Fruit fly (Drosophila melanogaster) whole organism, embryonic: ENCODE data around the gene CG4382.
A peak's percentile ranks its signal among the peaks of the same experiment; 100 is the strongest.

Experiments used
- Antp ChIP-seq: fragments of 200-800 bp; sonication (Bioruptor generic); optimal IDR thresholded peaks from 3 replicates; lab custom pipeline; 2016; ENCODE audit warnings: missing biosample characterization, missing genetic modification characterization
- Bgb ChIP-seq: fragments of 200-800 bp; sonication (Bioruptor generic); IDR thresholded peaks from 2 replicates; pipeline ENCODE4 v1.3.6; 2022; ENCODE audit warnings: missing biosample characterization, missing genetic modification characterization; ENCODE audit not compliant: partially characterized antibody
- CG10462 ChIP-seq: fragments of 200-800 bp; sonication (Bioruptor generic); optimal IDR thresholded peaks from 2 replicates; lab custom pipeline; 2016; ENCODE audit warnings: missing biosample characterization, missing genetic modification characterization
- CG11504 ChIP-seq: fragments of 200-800 bp; sonication (Bioruptor generic); optimal IDR thresholded peaks from 3 replicates; lab custom pipeline; 2019; ENCODE audit warnings: missing biosample characterization, mild to moderate bottlenecking, missing genetic modification characterization, moderate library complexity
- CG12219 ChIP-seq: fragments of 200-800 bp; sonication (Bioruptor generic); optimal IDR thresholded peaks from 3 replicates; lab custom pipeline; 2018; ENCODE audit warnings: missing biosample characterization, mild to moderate bottlenecking, missing genetic modification characterization
- CG12236 ChIP-seq: fragments of 200-800 bp; sonication (Bioruptor generic); optimal IDR thresholded peaks from 2 replicates; lab custom pipeline; 2016; ENCODE audit warnings: missing biosample characterization, missing genetic modification characterization
- CG12299 ChIP-seq: fragments of 200-800 bp; sonication (Bioruptor generic); optimal IDR thresholded peaks from 2 replicates; lab custom pipeline; 2018; ENCODE audit warnings: missing biosample characterization, mild to moderate bottlenecking, missing genetic modification characterization
- CG12942 ChIP-seq: fragments of 200-800 bp; sonication (Bioruptor generic); optimal IDR thresholded peaks from 3 replicates; lab custom pipeline; 2016; ENCODE audit warnings: missing biosample characterization, missing genetic modification characterization
- CG13624 ChIP-seq: fragments of 200-800 bp; sonication (Bioruptor generic); optimal IDR thresholded peaks from 2 replicates; lab custom pipeline; 2016; ENCODE audit warnings: missing biosample characterization, missing genetic modification characterization
- CG15269 ChIP-seq: fragments of 200-800 bp; sonication (Bioruptor generic); optimal IDR thresholded peaks from 2 replicates; lab custom pipeline; 2018; ENCODE audit warnings: missing biosample characterization, mild to moderate bottlenecking, missing genetic modification characterization, moderate library complexity
- CG15696 ChIP-seq: fragments of 200-800 bp; sonication (Bioruptor generic); optimal IDR thresholded peaks from 2 replicates; lab custom pipeline; 2019; ENCODE audit warnings: missing biosample characterization, mild to moderate bottlenecking, missing genetic modification characterization, moderate library complexity
- CG16863 ChIP-seq: fragments of 200-800 bp; sonication (Bioruptor generic); optimal IDR thresholded peaks from 3 replicates; lab custom pipeline; 2016; ENCODE audit warnings: missing biosample characterization, missing genetic modification characterization
- CG17186 ChIP-seq: fragments of 200-800 bp; sonication (Bioruptor generic); optimal IDR thresholded peaks from 3 replicates; lab custom pipeline; 2017; ENCODE audit warnings: missing biosample characterization, missing genetic modification reagents, missing genetic modification characterization
- CG31224 ChIP-seq: fragments of 200-800 bp; sonication (Bioruptor generic); IDR thresholded peaks from 2 replicates; pipeline ENCODE4 v1.3.6; 2022; ENCODE audit warnings: missing biosample characterization, missing genetic modification characterization
- CG31388 ChIP-seq: fragments of 200-800 bp; sonication (Bioruptor generic); optimal IDR thresholded peaks from 2 replicates; lab custom pipeline; 2016; ENCODE audit warnings: missing biosample characterization, missing genetic modification characterization
- CG31441 ChIP-seq: fragments of 200-800 bp; sonication (Bioruptor generic); IDR thresholded peaks from 2 replicates; pipeline ENCODE4 v1.3.6; 2022; ENCODE audit warnings: missing biosample characterization, missing genetic modification characterization
- CG34224 ChIP-seq: fragments of 200-800 bp; sonication (Bioruptor generic); IDR thresholded peaks from 3 replicates; pipeline ENCODE4 v1.3.6; 2022; ENCODE audit warnings: missing biosample characterization, missing genetic modification characterization; ENCODE audit not compliant: partially characterized antibody
- CG4404 ChIP-seq: fragments of 200-800 bp; sonication (Bioruptor generic); IDR thresholded peaks from 2 replicates; pipeline ENCODE4 v1.3.6; 2022; ENCODE audit warnings: missing biosample characterization, missing genetic modification characterization
- CG5180 ChIP-seq: fragments of 200-800 bp; sonication (Bioruptor generic); optimal IDR thresholded peaks from 3 replicates; lab custom pipeline; 2017; ENCODE audit warnings: missing biosample characterization, missing genetic modification characterization, mild to moderate bottlenecking, moderate library complexity, missing genetic modification reagents
- CG5245 ChIP-seq: fragments of 200-800 bp; sonication (Bioruptor generic); optimal IDR thresholded peaks from 3 replicates; lab custom pipeline; 2016; ENCODE audit warnings: missing biosample characterization, missing genetic modification characterization
- CG7745 ChIP-seq: fragments of 200-800 bp; sonication (Bioruptor generic); optimal IDR thresholded peaks from 2 replicates; lab custom pipeline; 2018; ENCODE audit warnings: missing biosample characterization, mild to moderate bottlenecking, missing genetic modification characterization, moderate library complexity
- CG9609 ChIP-seq: fragments of 200-800 bp; sonication (Bioruptor generic); optimal IDR thresholded peaks from 3 replicates; lab custom pipeline; 2016; ENCODE audit warnings: missing biosample characterization, missing genetic modification characterization
- CG9876 ChIP-seq: fragments of 200-800 bp; sonication (Bioruptor generic); optimal IDR thresholded peaks from 2 replicates; lab custom pipeline; 2016; ENCODE audit warnings: missing biosample characterization, missing genetic modification characterization
- CHES-1-like ChIP-seq: fragments of 200-800 bp; sonication (Bioruptor generic); optimal IDR thresholded peaks from 2 replicates; lab custom pipeline; 2016; ENCODE audit warnings: missing biosample characterization, missing genetic modification characterization
- D ChIP-seq, 2 experiments: fragments of 200-800 bp in 1 of 2; fragments of >200 bp in 1 of 2; sonication (Bioruptor generic) in 1 of 2; optimal IDR thresholded peaks; 2 replicates in 1 of 2; 3 replicates in 1 of 2; lab custom pipeline; 2017; ENCODE audit warnings: mild to moderate bottlenecking in 1 of 2, missing biosample characterization in 1 of 2, missing genetic modification characterization in 1 of 2, missing genetic modification reagents in 1 of 2
- D19B ChIP-seq: fragments of 200-800 bp; sonication (Bioruptor generic); optimal IDR thresholded peaks from 2 replicates; lab custom pipeline; 2017; ENCODE audit warnings: missing biosample characterization, mild to moderate bottlenecking, missing genetic modification characterization
- Deaf1 ChIP-seq: fragments of 200-800 bp; optimal IDR thresholded peaks from 3 replicates; lab custom pipeline; 2019; ENCODE audit warnings: missing biosample characterization, mild to moderate bottlenecking, missing genetic modification characterization, moderate library complexity
- Hey ChIP-seq: fragments of 200-800 bp; sonication (Bioruptor generic); optimal IDR thresholded peaks from 3 replicates; lab custom pipeline; 2018; ENCODE audit warnings: missing biosample characterization, mild to moderate bottlenecking, missing genetic modification characterization
- HmgD ChIP-seq: fragments of 200-800 bp; sonication (Bioruptor generic); optimal IDR thresholded peaks from 3 replicates; lab custom pipeline; 2016; ENCODE audit warnings: missing biosample characterization, missing genetic modification characterization
- Myb ChIP-seq: fragments of 200-800 bp; sonication (Bioruptor generic); optimal IDR thresholded peaks from 2 replicates; lab custom pipeline; 2016; ENCODE audit warnings: missing biosample characterization, missing genetic modification characterization
- NC2β ChIP-seq: fragments of 200-800 bp; sonication (Bioruptor generic); optimal IDR thresholded peaks from 2 replicates; lab custom pipeline; 2016; ENCODE audit warnings: missing biosample characterization, missing genetic modification characterization
- Nf-YC ChIP-seq: fragments of 200-800 bp; optimal IDR thresholded peaks from 3 replicates; lab custom pipeline; 2019; ENCODE audit warnings: missing biosample characterization, mild to moderate bottlenecking, missing genetic modification characterization, moderate library complexity
- Pdp1 ChIP-seq, 2 experiments: fragments of 200-800 bp; sonication (Bioruptor generic); optimal IDR thresholded peaks; 3 replicates each; lab custom pipeline; 2016; ENCODE audit warnings: missing biosample characterization in 2 of 2, missing genetic modification characterization in 2 of 2, mild to moderate bottlenecking in 1 of 2, moderate library complexity in 1 of 2
- Xrp1 ChIP-seq: fragments of 200-800 bp; sonication (Bioruptor generic); IDR thresholded peaks from 2 replicates; pipeline ENCODE4 v1.3.6; 2022; ENCODE audit warnings: missing biosample characterization, missing genetic modification characterization
- chn ChIP-seq: fragments of 200-800 bp; sonication (Bioruptor generic); optimal IDR thresholded peaks from 2 replicates; lab custom pipeline; 2016; ENCODE audit warnings: missing biosample characterization, missing genetic modification characterization
- crp ChIP-seq, 2 experiments: fragments of 200-800 bp; sonication (Bioruptor generic); optimal IDR thresholded peaks; 2 replicates in 1 of 2; 3 replicates in 1 of 2; lab custom pipeline; 2017; ENCODE audit warnings: missing biosample characterization in 2 of 2, missing genetic modification characterization in 2 of 2, mild to moderate bottlenecking in 1 of 2, moderate library complexity in 1 of 2
- disco-r ChIP-seq: fragments of 200-800 bp; sonication (Bioruptor generic); optimal IDR thresholded peaks from 2 replicates; lab custom pipeline; 2016; ENCODE audit warnings: missing biosample characterization, missing genetic modification characterization
- ham ChIP-seq: fragments of 200-800 bp; sonication (Bioruptor generic); IDR thresholded peaks from 2 replicates; pipeline ENCODE4 v1.3.6; 2022; ENCODE audit warnings: missing biosample characterization, missing genetic modification characterization
- nerfin-1 ChIP-seq: fragments of 200-800 bp; sonication (Bioruptor generic); optimal IDR thresholded peaks from 3 replicates; lab custom pipeline; 2019; ENCODE audit warnings: missing biosample characterization, mild to moderate bottlenecking, missing genetic modification characterization, moderate library complexity
- repo ChIP-seq: fragments of 200-800 bp; sonication (Bioruptor generic); optimal IDR thresholded peaks from 2 replicates; lab custom pipeline; 2016; ENCODE audit warnings: missing biosample characterization, missing genetic modification characterization
- run ChIP-seq: fragments of 200-800 bp; sonication (Bioruptor generic); optimal IDR thresholded peaks from 3 replicates; lab custom pipeline; 2018; ENCODE audit warnings: missing biosample characterization, mild to moderate bottlenecking, missing genetic modification characterization
- sc ChIP-seq, 3 experiments: fragments of >200 bp in 2 of 3; fragments of 200-800 bp in 1 of 3; sonication (Bioruptor generic) in 1 of 3; optimal IDR thresholded peaks; 2 replicates in 2 of 3; 3 replicates in 1 of 3; lab custom pipeline; 2017; ENCODE audit warnings: mild to moderate bottlenecking in 1 of 3, missing biosample characterization in 1 of 3, missing genetic modification characterization in 1 of 3, missing genetic modification reagents in 1 of 3
- schlank ChIP-seq: fragments of 200-800 bp; sonication (Bioruptor generic); optimal IDR thresholded peaks from 2 replicates; lab custom pipeline; 2018; ENCODE audit warnings: missing biosample characterization, mild to moderate bottlenecking, missing genetic modification characterization
- sd ChIP-seq: fragments of 200-800 bp; sonication (Bioruptor generic); optimal IDR thresholded peaks from 3 replicates; lab custom pipeline; 2018; ENCODE audit warnings: missing biosample characterization, mild to moderate bottlenecking, missing genetic modification characterization, moderate library complexity
- tin ChIP-seq: fragments of 200-800 bp; sonication (Bioruptor generic); optimal IDR thresholded peaks from 3 replicates; lab custom pipeline; 2016; ENCODE audit warnings: missing biosample characterization, missing genetic modification characterization
- trh ChIP-seq: fragments of 200-800 bp; sonication (Bioruptor generic); optimal IDR thresholded peaks from 2 replicates; lab custom pipeline; 2016; ENCODE audit warnings: missing biosample characterization, missing genetic modification characterization
- usp ChIP-seq: fragments of >200 bp; optimal IDR thresholded peaks from 2 replicates; lab custom pipeline; 2017; ENCODE audit warnings: missing biosample characterization, missing genetic modification characterization
- wor ChIP-seq: fragments of 200-800 bp; sonication (Bioruptor generic); IDR thresholded peaks from 2 replicates; pipeline ENCODE4 v1.3.6; 2022; ENCODE audit warnings: missing biosample characterization, missing genetic modification characterization

The CG4382 gene

dm6 chr2L:9568360-9569088, 32.1 kb downstream of the CG4382 start, which contains the start of gene brwl (continued):
- TF ChIP-seq CG7745: peak; percentile 89
- peak; percentile 97 for TF ChIP-seq CHES-1-like (GFP tag; lab: Kevin White, UChicago)
- TF ChIP-seq ham (GFP tag; lab: Robert Waterston, UW): peak; percentile 95
- TF ChIP-seq NC2β (GFP tag; lab: Kevin White, UChicago): peak; percentile 98
- TF ChIP-seq CG5180 (GFP tag; lab: Kevin White, UChicago): peak; percentile 93
- peak; percentile 98 for TF ChIP-seq CG16863
- TF ChIP-seq tin (GFP tag; lab: Kevin White, UChicago): peak; percentile 99
- TF ChIP-seq CG9876 (GFP tag; lab: Kevin White, UChicago): peak; percentile 95
- TF ChIP-seq CG9609 (GFP tag; lab: Kevin White, UChicago): peak; percentile 98
- peak; percentile 96 for TF ChIP-seq CG31224 (GFP tag; lab: Robert Waterston, UW)
- TF ChIP-seq CG4404: peak; percentile 98
- TF ChIP-seq Deaf1 (tag; lab: Kevin White, UChicago): peak; percentile 92
- TF ChIP-seq repo: peak; percentile 97
- TF ChIP-seq CG34224 (GFP tag; lab: Robert Waterston, UW): no peak
- peak; percentile 98 to 99 for TF ChIP-seq Pdp1 (GFP tag; optimal IDR thresholded peaks at IDR 0.05; lab: Kevin White, UChicago)
- peak; percentile 98 for TF ChIP-seq CG12219
- TF ChIP-seq disco-r (GFP tag; lab: Kevin White, UChicago): peak; percentile 96
- TF ChIP-seq Bgb (GFP tag; lab: Robert Waterston, UW): peak; percentile 42
- TF ChIP-seq CG5245 (GFP tag; lab: Kevin White, UChicago): peak; percentile 97
- peak; percentile 96 for TF ChIP-seq CG12236 (GFP tag; lab: Kevin White, UChicago)
- no peak for TF ChIP-seq usp (GFP tag; lab: Kevin White, UChicago)
- peak; percentile 99 for TF ChIP-seq CG10462 (GFP tag; lab: Kevin White, UChicago)
- TF ChIP-seq CG12299 (tag; lab: Kevin White, UChicago): peak; percentile 98
- TF ChIP-seq CG15269 (tag; lab: Kevin White, UChicago): peak; percentile 99
- TF ChIP-seq run (tag; lab: Kevin White, UChicago): peak; percentile 98
- TF ChIP-seq CG31388: peak; percentile 95
- no peak for TF ChIP-seq sc (optimal IDR thresholded peaks at IDR 0.05; lab: Kevin White, UChicago)
- TF ChIP-seq sc (GFP tag; optimal IDR thresholded peaks at IDR 0.05; lab: Kevin White, UChicago): peak; percentile 99
- TF ChIP-seq wor (GFP tag; lab: Robert Waterston, UW): peak; percentile 98
- peak; percentile 92 for TF ChIP-seq schlank (tag; lab: Kevin White, UChicago)
- TF ChIP-seq Nf-YC (tag; lab: Kevin White, UChicago): peak; percentile 93
- peak; percentile 93 for TF ChIP-seq D19B (GFP tag; lab: Kevin White, UChicago)
- TF ChIP-seq Antp (GFP tag; lab: Kevin White, UChicago): peak; percentile 97
- TF ChIP-seq CG17186: peak; percentile 92
- peak; percentile 97 for TF ChIP-seq trh (GFP tag; lab: Kevin White, UChicago)
- TF ChIP-seq CG15696 (tag; lab: Kevin White, UChicago): peak; percentile 98
- peak; percentile 93 for TF ChIP-seq D (optimal IDR thresholded peaks at IDR 0.05; lab: Kevin White, UChicago)
- peak; percentile 99 for TF ChIP-seq D (GFP tag; optimal IDR thresholded peaks at IDR 0.05; lab: Kevin White, UChicago)
- TF ChIP-seq Xrp1 (GFP tag; lab: Robert Waterston, UW): peak; percentile 99
- TF ChIP-seq CG13624 (GFP tag; lab: Kevin White, UChicago): peak; percentile 98
- peak; percentile 99 for TF ChIP-seq CG12942
- peak; percentile 99 for TF ChIP-seq CG31441 (GFP tag; lab: Robert Waterston, UW)
- peak; percentile 97 for TF ChIP-seq nerfin-1 (tag; lab: Kevin White, UChicago)
- TF ChIP-seq sd: peak; percentile 95
- peak; percentile 42 to 78 for TF ChIP-seq crp (GFP tag; optimal IDR thresholded peaks at IDR 0.05; lab: Kevin White, UChicago)
- peak; percentile 98 for TF ChIP-seq CG11504 (tag; lab: Kevin White, UChicago)
- peak; percentile 98 for TF ChIP-seq chn
- TF ChIP-seq HmgD: peak; percentile 95
- TF ChIP-seq Myb (GFP tag; lab: Kevin White, UChicago): peak; percentile 87
- TF ChIP-seq Hey (tag; lab: Kevin White, UChicago): peak; percentile 90
